Fruit fly (Drosophila melanogaster): Measurements from ENCODE around the gene loh.

loh gene

dm6 chr2L:10408122-10408576 is 34.2 kb upstream of the loh start, which contains the start of the genes Ip259 and RpS27A (continued):
- TF ChIP-seq CG11762 (GFP tag; optimal IDR thresholded peaks at IDR 0.05; ENCODE audit: insufficient read depth) = peak; percentile 27
- peak; percentile 38 for TF ChIP-seq CG11902 (GFP tag; optimal IDR thresholded peaks at IDR 0.05)
- peak; percentile 59 for TF ChIP-seq CG6792 (GFP tag; optimal IDR thresholded peaks at IDR 0.05)
- no peak for TF ChIP-seq CG10631 (GFP tag; optimal IDR thresholded peaks at IDR 0.05)
- TF ChIP-seq CG15336 (GFP tag; IDR thresholded peaks at IDR 0.05) = no peak
- peak; percentile 37 for TF ChIP-seq Ets96B (tag; optimal IDR thresholded peaks at IDR 0.05)
- TF ChIP-seq CG10669 (GFP tag; optimal IDR thresholded peaks at IDR 0.05) = peak; percentile 62
- TF ChIP-seq OdsH (GFP tag; optimal IDR thresholded peaks at IDR 0.05) = peak; percentile 58
- TF ChIP-seq fd85E (GFP tag; optimal IDR thresholded peaks at IDR 0.05) = peak; percentile 63
- TF ChIP-seq CG4318 (GFP tag; optimal IDR thresholded peaks at IDR 0.05) = no peak
- no peak for TF ChIP-seq dsx (GFP tag; optimal IDR thresholded peaks at IDR 0.05; ENCODE audit: poor library complexity, severe bottlenecking)
- peak; percentile 56 for TF ChIP-seq fd59A (GFP tag; optimal IDR thresholded peaks at IDR 0.05)
- TF ChIP-seq pdm3 (GFP tag; optimal IDR thresholded peaks at IDR 0.05) = no peak
- no peak for TF ChIP-seq CG3919 (GFP tag; optimal IDR thresholded peaks at IDR 0.05)
- no peak for TF ChIP-seq Hr38 (GFP tag; optimal IDR thresholded peaks at IDR 0.05)
- TF ChIP-seq dac (GFP tag; optimal IDR thresholded peaks at IDR 0.05) = peak; percentile 39
- TF ChIP-seq Smox (GFP tag; optimal IDR thresholded peaks at IDR 0.05) = no peak
- TF ChIP-seq achi (GFP tag; optimal IDR thresholded peaks at IDR 0.05) = no peak
- TF ChIP-seq Eip78C (GFP tag) = peak; percentile 90
- no peak for TF ChIP-seq vri (GFP tag; optimal IDR thresholded peaks at IDR 0.05)
- TF ChIP-seq CG1621 (tag; optimal IDR thresholded peaks at IDR 0.05) = no peak
- TF ChIP-seq CG34406 (GFP tag; optimal IDR thresholded peaks at IDR 0.05) = peak; percentile 67
- TF ChIP-seq Ets21C (GFP tag; optimal IDR thresholded peaks at IDR 0.05) = peak; percentile 6
- no peak for TF ChIP-seq svp (GFP tag)
- peak; percentile 32 for TF ChIP-seq CG8632 (GFP tag; optimal IDR thresholded peaks at IDR 0.05)
- TF ChIP-seq ss (GFP tag; optimal IDR thresholded peaks at IDR 0.05) = peak in 1 of 2 experiments; percentile 77
- no peak for TF ChIP-seq CG32006 (GFP tag; optimal IDR thresholded peaks at IDR 0.05)
- TF ChIP-seq Hr4 (GFP tag; optimal IDR thresholded peaks at IDR 0.05) = peak; percentile 2
- peak; percentile 61 for TF ChIP-seq CG9139 (GFP tag; optimal IDR thresholded peaks at IDR 0.05)
- no peak for TF ChIP-seq eg (GFP tag; IDR thresholded peaks at IDR 0.05)
- TF ChIP-seq CG3032 (tag; optimal IDR thresholded peaks at IDR 0.05) = peak; percentile 62
- peak; percentile 76 for TF ChIP-seq cyc (GFP tag; optimal IDR thresholded peaks at IDR 0.05)
- peak; percentile 47 for TF ChIP-seq Sox15 (GFP tag; optimal IDR thresholded peaks at IDR 0.05)
- no peak for TF ChIP-seq Lpt (GFP tag; optimal IDR thresholded peaks at IDR 0.05)
- TF ChIP-seq Gug (GFP tag; IDR thresholded peaks at IDR 0.05) = 0 out of 2 replicates have a peak, but pooled peaks have one; percentile 19
- no peak for TF ChIP-seq CG11294 (GFP tag; IDR thresholded peaks at IDR 0.05)
- TF ChIP-seq net (GFP tag; optimal IDR thresholded peaks at IDR 0.05) = no peak
- TF ChIP-seq acj6 (GFP tag; optimal IDR thresholded peaks at IDR 0.05) = peak; percentile 70
- TF ChIP-seq Sox102F (GFP tag; optimal IDR thresholded peaks at IDR 0.05) = no peak

DNA sequence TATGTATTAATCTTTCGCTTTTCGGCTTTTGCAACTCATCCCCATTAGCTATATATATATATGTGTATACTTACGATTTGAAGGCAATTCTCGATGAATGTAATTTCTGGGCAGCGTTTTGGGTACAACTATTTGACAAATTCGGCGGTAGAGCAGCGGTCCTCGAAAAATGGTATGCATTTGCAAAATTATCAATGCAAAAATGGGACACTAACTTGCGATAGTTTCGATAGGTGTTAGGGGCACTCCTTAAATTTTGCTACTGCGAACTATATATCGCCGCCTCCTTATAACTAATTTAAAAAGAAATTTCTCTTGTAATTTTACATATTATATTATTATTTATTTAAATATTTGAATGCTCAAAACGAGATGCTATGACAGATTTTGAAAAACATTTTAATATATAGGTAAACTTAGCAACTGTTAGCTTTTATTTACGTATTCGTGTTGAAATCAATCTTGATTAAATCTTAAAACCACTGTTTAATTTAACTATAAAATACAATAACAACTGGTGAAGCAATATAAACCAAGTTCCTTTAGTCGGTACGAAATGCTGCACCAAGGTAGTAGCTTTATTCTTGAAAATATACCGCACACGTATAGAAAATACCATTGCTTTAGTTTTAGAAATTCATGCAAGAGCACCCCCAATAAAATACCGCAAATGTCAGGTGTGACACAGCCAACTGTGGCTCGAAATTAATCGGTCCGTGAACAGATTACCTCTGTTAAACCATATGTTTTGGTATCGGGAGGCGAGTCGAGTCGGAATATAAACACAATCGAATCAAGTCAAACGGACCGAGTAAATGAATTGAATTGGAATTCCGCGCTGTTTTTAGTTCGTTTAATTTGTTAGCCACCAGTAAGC is 28.8 kb upstream of the loh start, which contains the start of the genes CG5355 and Klp31E:
Gene CG5355, minus strand, starts transcription at position 213 of the 877 bp plus-strand sequence.
Gene Klp31E, plus strand, starts transcription at position 767 of the 877 bp plus-strand sequence.
- TF ChIP-seq achi (GFP tag; optimal IDR thresholded peaks at IDR 0.05) (no peak), cyc (GFP tag; optimal IDR thresholded peaks at IDR 0.05) (peak; percentile 47), CG6276 (GFP tag; optimal IDR thresholded peaks at IDR 0.05) (no peak), lz (GFP tag; optimal IDR thresholded peaks at IDR 0.05) (peak; percentile 59), fkh (GFP tag; optimal IDR thresholded peaks at IDR 0.05) (no peak), CG31627 (GFP tag; optimal IDR thresholded peaks at IDR 0.05) (peak; percentile 63), CG10631 (GFP tag; optimal IDR thresholded peaks at IDR 0.05) (peak; percentile 78), CG6854 (GFP tag; optimal IDR thresholded peaks at IDR 0.05) (peak; percentile 16), CG6163 (GFP tag; IDR thresholded peaks at IDR 0.05) (no peak), net (GFP tag; optimal IDR thresholded peaks at IDR 0.05) (no peak), Ets96B (tag; optimal IDR thresholded peaks at IDR 0.05) (peak; percentile 46), Sox14 (GFP tag; optimal IDR thresholded peaks at IDR 0.05) (no peak), CG15336 (GFP tag; IDR thresholded peaks at IDR 0.05) (no peak), Eip75B (GFP tag; optimal IDR thresholded peaks at IDR 0.05) (no peak), CG3032 (tag; optimal IDR thresholded peaks at IDR 0.05) (peak; percentile 79), dsx (GFP tag; optimal IDR thresholded peaks at IDR 0.05; ENCODE audit: poor library complexity, severe bottlenecking) (no peak), ss (GFP tag; optimal IDR thresholded peaks at IDR 0.05) (no peak), Eip93F (GFP tag; optimal IDR thresholded peaks at IDR 0.05) (peak; percentile 52), topi (GFP tag; optimal IDR thresholded peaks at IDR 0.05) (no peak), fd59A (GFP tag; optimal IDR thresholded peaks at IDR 0.05) (no peak), CG34406 (GFP tag; optimal IDR thresholded peaks at IDR 0.05) (no peak)

All from whole organism, prepupa.